Fruit fly (Drosophila melanogaster) whole organism: ENCODE data around the gene ast.

Source experiments
- CG8478 ChIP-seq: fragments of >200 bp; optimal IDR thresholded peaks from 2 replicates; lab custom pipeline; 2018; ENCODE audit warnings: inconsistent platforms
- Dll ChIP-seq: fragments of >200 bp; optimal IDR thresholded peaks from 2 replicates; lab custom pipeline; 2017
- EcR ChIP-seq, 2 experiments: fragments of >200 bp; optimal IDR thresholded peaks; 2 replicates each; lab custom pipeline; 2017; ENCODE audit warnings: missing biosample characterization in 2 of 2, missing genetic modification characterization in 2 of 2, missing genetic modification reagents in 2 of 2
- pan ChIP-seq: fragments of >200 bp; optimal IDR thresholded peaks from 2 replicates; lab custom pipeline; 2017
- psq ChIP-seq: fragments of >200 bp; optimal IDR thresholded peaks from 2 replicates; lab custom pipeline; 2017
- usp ChIP-seq: fragments of >200 bp; optimal IDR thresholded peaks from 2 replicates; lab custom pipeline; 2017; ENCODE audit warnings: missing biosample characterization, missing genetic modification characterization, mixed read lengths

The ast gene

DNA sequence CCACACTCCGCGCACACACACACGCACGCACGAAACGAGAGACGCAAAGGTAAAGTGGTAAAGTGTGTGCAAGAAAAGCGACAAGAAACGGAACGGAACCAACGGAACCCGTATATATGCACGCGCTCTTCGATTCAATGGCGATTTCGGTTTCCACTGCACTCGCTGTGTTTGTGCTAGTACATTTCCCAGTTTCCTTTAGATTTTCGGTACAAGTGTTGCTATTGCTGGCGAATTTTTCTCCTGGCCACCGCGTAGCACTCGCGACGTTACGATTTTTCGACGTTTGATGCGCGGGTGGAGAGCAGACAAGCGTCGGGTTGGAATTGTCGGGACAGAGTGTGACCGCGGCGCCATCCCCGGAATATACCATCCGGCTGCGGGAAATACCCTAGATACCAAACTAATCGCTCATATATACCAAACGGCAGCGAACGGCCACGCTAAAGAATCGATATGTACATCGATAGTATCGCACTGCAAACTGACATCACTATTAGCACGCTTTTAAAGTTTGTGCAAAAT lies at the start of gene ast, which contains the start of gene S:
TSS of gene ast (plus strand) at position 480 of the 525 bp plus-strand sequence.
TSS of gene S (minus strand) at position 347 of the 525 bp plus-strand sequence.
- TF ChIP-seq CG8478 (lab: Kevin White, UChicago) (no peak), pan (lab: Kevin White, UChicago) (no peak), Dll (no peak), usp (GFP tag; lab: Kevin White, UChicago) (no peak), psq (lab: Kevin White, UChicago) (no peak), EcR (GFP tag; optimal IDR thresholded peaks at IDR 0.05; lab: Kevin White, UChicago) (no peak)

DNA sequence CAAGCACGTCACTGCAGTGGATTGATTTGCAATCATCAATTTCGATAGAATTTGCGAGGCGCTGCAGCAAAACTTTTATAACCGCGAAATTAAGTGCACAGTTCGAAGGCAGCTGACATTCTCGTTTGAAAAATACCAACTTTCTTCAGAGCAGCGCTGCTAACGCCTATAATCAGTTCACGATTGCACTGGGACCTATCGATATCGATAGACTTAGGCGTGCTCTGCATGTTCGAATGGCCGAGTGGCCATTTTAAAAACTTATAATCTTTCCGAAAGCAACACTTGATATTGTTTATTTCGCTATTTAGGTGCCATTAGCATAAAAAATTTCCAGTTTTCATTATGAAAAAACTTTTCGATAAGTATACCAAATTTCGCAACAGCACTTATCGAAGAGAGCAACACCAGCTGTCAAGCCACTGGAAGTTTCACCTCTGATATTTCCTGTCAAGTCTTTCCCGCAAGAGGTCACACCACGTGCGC lies 40.9 kb upstream of the ast start, which contains the start of gene gNacalpha:
TSS of gene gNacalpha (plus strand) at position 436 of the 486 bp plus-strand sequence.
- TF ChIP-seq psq (lab: Kevin White, UChicago) = no peak
- no peak for TF ChIP-seq Dll
- TF ChIP-seq EcR (GFP tag; optimal IDR thresholded peaks at IDR 0.05; lab: Kevin White, UChicago) = no peak
- TF ChIP-seq pan (lab: Kevin White, UChicago) = no peak
- no peak for TF ChIP-seq usp (GFP tag; lab: Kevin White, UChicago)
- TF ChIP-seq CG8478 (lab: Kevin White, UChicago) = no peak

DNA sequence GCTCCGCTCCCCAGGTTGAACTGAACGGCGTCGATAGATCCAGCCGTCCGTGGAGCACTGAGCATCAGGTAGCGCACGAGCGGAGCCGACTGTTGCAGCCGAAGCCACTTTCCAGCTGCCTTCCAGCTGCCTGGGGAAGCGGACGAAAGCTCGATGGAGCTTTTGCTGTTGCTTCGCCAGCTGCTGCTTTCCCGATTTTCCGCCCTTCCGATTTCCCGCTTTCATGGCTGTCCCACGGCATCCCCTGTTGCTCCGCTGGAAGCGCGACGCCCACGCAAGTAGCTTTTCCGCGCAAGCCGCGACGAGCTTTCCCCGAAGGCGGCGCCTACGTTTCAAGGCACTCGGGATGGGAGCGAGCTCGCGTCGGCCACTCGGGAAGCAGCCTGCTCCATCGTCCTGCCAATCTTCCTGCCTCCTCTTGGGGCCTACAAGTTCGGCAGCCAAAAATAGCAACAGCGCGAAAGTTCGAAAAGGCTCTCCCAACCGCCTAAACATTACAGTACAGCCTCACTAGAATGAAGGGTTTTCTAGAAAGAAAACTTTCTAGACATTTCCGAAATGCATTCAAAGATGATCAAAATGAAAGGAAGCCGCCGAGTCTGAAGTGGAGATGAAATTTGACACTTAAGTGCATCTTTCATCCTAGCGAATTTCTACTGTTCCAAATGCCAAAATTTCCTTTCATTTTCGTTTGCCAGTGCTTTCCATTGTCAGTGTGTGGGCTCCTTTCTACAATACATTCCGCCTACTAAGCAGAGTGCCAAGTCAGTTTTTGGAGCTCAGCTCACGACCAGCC lies 34.4 kb upstream of the ast start:
- TF ChIP-seq Dll (no peak), psq (lab: Kevin White, UChicago) (no peak), EcR (GFP tag; optimal IDR thresholded peaks at IDR 0.05; lab: Kevin White, UChicago) (no peak), CG8478 (lab: Kevin White, UChicago) (no peak), pan (lab: Kevin White, UChicago) (no peak), usp (GFP tag; lab: Kevin White, UChicago) (no peak)

DNA sequence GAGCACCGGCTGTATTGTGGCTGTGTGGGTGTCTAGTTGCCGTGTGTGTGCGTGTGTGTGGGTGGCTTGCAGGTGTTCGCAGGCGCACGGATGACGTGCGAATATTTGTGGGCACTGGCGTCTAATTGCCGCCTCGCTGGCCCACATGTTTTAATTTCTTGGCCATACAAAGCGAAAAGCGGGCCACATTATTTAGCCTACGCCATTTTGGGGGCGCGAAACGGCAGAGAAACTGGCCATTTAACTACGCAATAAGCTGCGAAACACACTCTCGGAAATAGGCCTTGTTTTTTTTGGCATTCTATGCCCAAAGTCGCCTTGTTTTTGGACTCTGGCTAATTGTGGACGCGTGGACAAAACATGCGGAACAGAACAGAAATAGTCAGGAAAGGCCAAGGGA lies 30.5 kb upstream of the ast start:
- TF ChIP-seq usp (GFP tag; lab: Kevin White, UChicago) = no peak
- TF ChIP-seq EcR (GFP tag; optimal IDR thresholded peaks at IDR 0.05; lab: Kevin White, UChicago) = no peak
- TF ChIP-seq pan (lab: Kevin White, UChicago) = no peak
- TF ChIP-seq Dll = no peak
- no peak for TF ChIP-seq psq (lab: Kevin White, UChicago)
- no peak for TF ChIP-seq CG8478 (lab: Kevin White, UChicago)

DNA sequence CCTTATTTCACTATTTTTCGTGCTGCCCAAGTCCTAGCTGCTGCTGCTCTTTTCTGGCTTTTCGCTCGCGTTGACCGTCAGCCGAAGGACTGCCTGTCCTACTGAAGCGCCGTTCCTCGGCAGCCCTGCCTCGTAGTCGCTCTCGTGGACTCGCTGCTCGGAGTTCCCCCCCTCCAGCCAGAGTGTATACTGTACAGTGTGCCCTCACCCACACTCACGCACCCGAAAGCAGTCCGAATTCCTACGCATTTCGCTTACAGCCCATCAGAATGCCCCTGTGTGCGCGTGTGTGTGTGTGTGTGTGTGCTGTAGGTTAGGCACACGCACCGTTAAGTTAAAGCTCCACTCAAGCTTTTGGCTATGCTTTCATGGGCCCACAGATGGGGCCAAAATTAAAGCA lies 29.8 kb upstream of the ast start, which contains the start of gene IA-2:
TSS of gene IA-2 (minus strand) at position 89 of the 400 bp plus-strand sequence.
- TF ChIP-seq CG8478 (lab: Kevin White, UChicago) = no peak
- TF ChIP-seq EcR (GFP tag; optimal IDR thresholded peaks at IDR 0.05; lab: Kevin White, UChicago) = no peak
- no peak for TF ChIP-seq usp (GFP tag; lab: Kevin White, UChicago)
- TF ChIP-seq Dll = no peak
- TF ChIP-seq pan (lab: Kevin White, UChicago) = no peak
- no peak for TF ChIP-seq psq (lab: Kevin White, UChicago)

DNA sequence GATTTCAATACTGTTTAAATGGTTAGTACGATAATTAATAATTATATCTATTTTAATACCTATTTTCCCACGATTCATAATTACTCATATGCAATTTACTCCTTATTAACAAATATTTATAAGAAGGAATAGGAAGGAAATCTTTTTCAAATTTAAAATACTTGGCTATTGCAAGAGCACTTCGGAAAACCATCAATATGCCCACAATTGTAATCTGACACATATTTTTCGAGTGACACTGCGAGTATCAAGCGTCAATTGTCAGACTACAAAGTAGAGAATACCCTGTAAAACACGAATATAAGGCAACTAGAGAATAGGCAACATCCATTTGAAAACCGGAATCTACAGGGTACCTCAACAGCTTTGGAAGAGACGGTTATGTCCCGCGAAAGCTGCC lies 29.3 kb upstream of the ast start:
- TF ChIP-seq pan (lab: Kevin White, UChicago) (no peak), EcR (GFP tag; optimal IDR thresholded peaks at IDR 0.05; lab: Kevin White, UChicago) (no peak), usp (GFP tag; lab: Kevin White, UChicago) (no peak), CG8478 (lab: Kevin White, UChicago) (no peak), psq (lab: Kevin White, UChicago) (no peak), Dll (no peak)

DNA sequence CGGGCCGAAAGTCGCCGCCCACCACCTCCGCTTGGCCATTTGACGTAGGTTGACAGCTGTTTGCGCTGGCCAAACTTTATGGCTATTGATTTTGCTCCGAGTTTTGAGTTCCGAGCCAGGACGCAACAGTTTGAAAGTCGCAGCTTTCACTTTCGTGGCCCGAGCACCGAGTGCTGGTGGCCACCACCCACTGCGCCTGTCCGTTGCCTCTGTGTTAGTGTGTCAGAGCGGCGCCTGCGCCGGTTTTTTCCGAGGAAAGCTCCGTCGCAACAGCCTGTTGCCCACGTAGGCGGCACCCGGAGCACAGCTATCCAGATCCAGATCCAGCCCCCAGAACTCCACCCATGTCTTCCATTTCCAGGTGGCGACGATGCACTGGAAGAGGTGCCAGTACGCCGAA lies 28.9 kb upstream of the ast start:
- TF ChIP-seq Dll (no peak), psq (lab: Kevin White, UChicago) (no peak), CG8478 (lab: Kevin White, UChicago) (no peak), usp (GFP tag; lab: Kevin White, UChicago) (no peak)

DNA sequence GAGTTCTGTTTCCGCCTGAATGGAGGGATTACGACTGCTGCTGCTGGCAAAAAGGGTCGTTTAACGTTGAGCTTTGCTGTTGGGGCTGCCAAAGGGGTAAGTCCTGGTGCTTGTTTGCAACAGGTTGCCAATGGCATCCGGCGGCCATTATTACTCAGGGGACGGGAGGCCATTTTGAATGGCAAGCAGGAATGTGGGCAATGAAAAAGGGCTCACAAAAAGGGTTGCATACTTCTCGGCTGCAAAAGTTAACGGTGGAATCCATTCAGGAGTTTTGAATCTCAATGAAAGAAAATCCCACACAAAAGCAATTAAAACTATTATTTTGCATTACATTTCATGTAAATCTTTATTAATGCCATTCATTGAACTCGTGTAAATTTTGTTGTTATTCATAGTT lies 28.4 kb upstream of the ast start:
- no peak for TF ChIP-seq usp (GFP tag; lab: Kevin White, UChicago)
- no peak for TF ChIP-seq Dll
- no peak for TF ChIP-seq pan (lab: Kevin White, UChicago)
- TF ChIP-seq CG8478 (lab: Kevin White, UChicago) = no peak
- no peak for TF ChIP-seq psq (lab: Kevin White, UChicago)
- TF ChIP-seq EcR (GFP tag; optimal IDR thresholded peaks at IDR 0.05; lab: Kevin White, UChicago) = no peak

DNA sequence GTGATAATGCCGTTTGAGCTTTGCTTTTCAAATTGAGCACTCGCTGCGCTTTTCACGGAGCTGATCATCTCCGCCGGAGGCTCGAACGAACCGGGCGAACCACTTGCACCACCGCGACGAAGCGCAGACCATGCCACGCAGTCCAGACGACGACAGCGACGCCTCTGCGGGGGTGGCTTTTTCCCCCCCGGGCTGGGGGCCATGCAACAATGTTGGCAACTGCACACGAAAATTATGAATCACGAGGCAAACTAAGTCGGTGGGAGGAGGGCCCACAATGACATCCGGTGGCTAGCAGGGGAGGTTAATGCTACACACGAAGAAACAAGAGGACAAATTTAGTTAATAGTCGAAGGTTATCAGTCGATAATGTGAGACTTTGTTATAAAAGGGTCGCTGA lies 21.1 kb upstream of the ast start:
- TF ChIP-seq pan (lab: Kevin White, UChicago) (no peak), psq (lab: Kevin White, UChicago) (no peak), usp (GFP tag; lab: Kevin White, UChicago) (no peak)

DNA sequence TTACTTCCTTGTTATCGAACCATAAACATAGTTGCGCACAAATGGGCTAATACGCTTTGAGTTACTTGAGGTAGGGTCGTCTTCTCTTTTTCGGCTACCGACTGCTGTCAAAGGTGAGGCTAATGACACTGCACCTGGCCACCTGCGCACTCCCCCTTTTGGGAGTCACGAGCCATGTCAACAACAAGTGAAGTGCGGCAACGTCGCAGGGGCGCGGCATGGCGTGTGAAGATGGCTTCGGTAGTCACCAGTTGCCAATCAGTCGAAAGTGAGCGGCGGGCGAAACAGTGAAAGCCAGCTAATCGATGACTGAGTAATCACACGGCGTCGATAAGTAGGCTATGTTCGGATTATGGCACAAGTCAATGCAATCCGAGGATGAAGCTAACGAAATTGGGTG lies 20.2 kb upstream of the ast start:
- TF ChIP-seq CG8478 (lab: Kevin White, UChicago) (no peak), psq (lab: Kevin White, UChicago) (no peak), usp (GFP tag; lab: Kevin White, UChicago) (no peak), Dll (no peak), EcR (GFP tag; optimal IDR thresholded peaks at IDR 0.05; lab: Kevin White, UChicago) (no peak)

DNA sequence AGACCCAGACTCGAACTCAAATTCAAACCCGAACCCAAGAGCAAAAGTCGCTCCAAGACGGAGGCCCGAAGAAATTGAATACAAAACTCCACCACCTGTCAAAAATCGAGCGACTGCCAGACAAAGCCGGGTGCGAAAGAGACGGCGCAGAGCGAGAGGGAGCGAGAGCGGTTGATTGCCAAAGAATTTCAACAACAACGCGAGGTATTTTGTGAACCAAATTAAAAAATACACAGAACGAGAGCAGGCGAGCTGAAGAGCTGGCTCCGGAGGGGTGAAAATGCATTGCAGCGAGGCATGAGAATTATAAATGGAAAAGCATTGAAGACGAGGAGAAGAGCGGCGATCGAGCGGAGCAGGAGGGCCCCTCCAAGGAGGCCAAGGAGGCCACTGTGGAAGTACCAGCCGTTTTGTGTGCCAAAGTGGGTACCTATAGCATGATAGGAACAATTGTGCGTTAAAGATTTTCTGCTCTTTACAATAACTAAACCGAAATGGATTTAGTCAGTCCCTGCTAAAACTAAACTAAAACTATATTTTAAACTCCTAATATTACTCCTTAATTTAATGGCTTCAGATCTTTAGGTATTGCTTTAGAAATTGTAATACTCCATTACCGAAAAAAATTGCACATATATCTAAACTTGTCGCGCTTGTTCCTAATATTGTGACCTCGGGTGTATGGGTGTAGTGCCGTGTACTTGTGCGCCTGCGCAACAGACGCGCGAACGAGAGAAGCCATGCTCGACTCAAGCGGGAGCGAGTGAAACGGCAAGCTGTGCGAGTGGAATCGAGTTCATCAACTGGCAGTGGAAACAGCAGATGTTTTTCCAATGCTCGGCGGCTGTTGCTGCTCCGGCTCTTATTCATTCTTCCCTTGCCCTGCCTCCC lies 15.0 kb upstream of the ast start:
- TF ChIP-seq usp (GFP tag; lab: Kevin White, UChicago) (no peak), pan (lab: Kevin White, UChicago) (no peak), psq (lab: Kevin White, UChicago) (no peak), EcR (GFP tag; optimal IDR thresholded peaks at IDR 0.05; lab: Kevin White, UChicago) (peak in 1 of 2 experiments; percentile 24), Dll (peak; percentile 32)
